Fruit fly (Drosophila melanogaster) whole organism, embryonic: Measurements from ENCODE around the gene Arl8.

Source experiments
- Adf1 ChIP-seq: fragments of 200-800 bp; sonication (Bioruptor generic); IDR thresholded peaks from 2 replicates; pipeline ENCODE4 v1.3.6; 2022; ENCODE audit warnings: missing biosample characterization, missing genetic modification characterization
- CG10147 ChIP-seq: fragments of 200-800 bp; sonication (Bioruptor generic); optimal IDR thresholded peaks from 2 replicates; lab custom pipeline; 2019; ENCODE audit warnings: missing biosample characterization, mild to moderate bottlenecking, missing genetic modification characterization, moderate library complexity
- CG10565 ChIP-seq: fragments of 200-800 bp; sonication (Bioruptor generic); optimal IDR thresholded peaks from 3 replicates; lab custom pipeline; 2016; ENCODE audit warnings: missing biosample characterization, mild to moderate bottlenecking, missing genetic modification characterization
- CG11456 ChIP-seq: fragments of 200-800 bp; sonication (Bioruptor generic); IDR thresholded peaks from 3 replicates; pipeline ENCODE4 v1.3.6; 2022; ENCODE audit warnings: missing biosample characterization, missing genetic modification characterization
- CG17359 ChIP-seq: fragments of 200-800 bp; sonication (Bioruptor generic); optimal IDR thresholded peaks from 3 replicates; lab custom pipeline; 2018; ENCODE audit warnings: missing biosample characterization, mild to moderate bottlenecking, missing genetic modification characterization, moderate library complexity
- CG2202 ChIP-seq: fragments of 200-800 bp; sonication (Bioruptor generic); optimal IDR thresholded peaks from 2 replicates; lab custom pipeline; 2018; ENCODE audit warnings: missing biosample characterization, mild to moderate bottlenecking, missing genetic modification characterization
- CG2875 ChIP-seq: fragments of 200-800 bp; sonication (Bioruptor generic); optimal IDR thresholded peaks from 2 replicates; lab custom pipeline; 2017; ENCODE audit warnings: missing biosample characterization, mild to moderate bottlenecking, missing genetic modification characterization, missing genetic modification reagents
- CG32532 ChIP-seq: fragments of 200-800 bp; sonication (Bioruptor generic); IDR thresholded peaks from 2 replicates; pipeline ENCODE4 v1.3.6; 2022; ENCODE audit warnings: missing biosample characterization, missing genetic modification characterization
- CG3407 ChIP-seq: fragments of 200-800 bp; sonication (Bioruptor generic); optimal IDR thresholded peaks from 2 replicates; lab custom pipeline; 2018; ENCODE audit warnings: missing biosample characterization, mild to moderate bottlenecking, missing genetic modification characterization
- CG3726 ChIP-seq: fragments of 200-800 bp; sonication (Bioruptor generic); IDR thresholded peaks from 3 replicates; pipeline ENCODE4, ENCODE4 v1.3.6; 2022; ENCODE audit warnings: missing biosample characterization, missing genetic modification characterization
- CG3995 ChIP-seq: fragments of 200-800 bp; sonication (Bioruptor generic); optimal IDR thresholded peaks from 3 replicates; lab custom pipeline; 2016; ENCODE audit warnings: missing biosample characterization, missing genetic modification characterization
- CG4404 ChIP-seq: fragments of 200-800 bp; sonication (Bioruptor generic); IDR thresholded peaks from 2 replicates; pipeline ENCODE4 v1.3.6; 2022; ENCODE audit warnings: missing biosample characterization, missing genetic modification characterization
- CG4854 ChIP-seq: fragments of 200-800 bp; sonication (Bioruptor generic); optimal IDR thresholded peaks from 2 replicates; lab custom pipeline; 2016; ENCODE audit warnings: missing biosample characterization, missing genetic modification characterization, inconsistent platforms
- CG6272 ChIP-seq: fragments of 200-800 bp; sonication (Bioruptor generic); IDR thresholded peaks from 2 replicates; pipeline ENCODE4 v1.3.6; 2022; ENCODE audit warnings: missing biosample characterization, missing genetic modification characterization
- CG7271 ChIP-seq: fragments of 200-800 bp; sonication (Bioruptor generic); optimal IDR thresholded peaks from 2 replicates; lab custom pipeline; 2018; ENCODE audit warnings: missing biosample characterization, mild to moderate bottlenecking, missing genetic modification characterization, moderate library complexity
- CG7745 ChIP-seq: fragments of 200-800 bp; sonication (Bioruptor generic); optimal IDR thresholded peaks from 2 replicates; lab custom pipeline; 2018; ENCODE audit warnings: missing biosample characterization, mild to moderate bottlenecking, missing genetic modification characterization, moderate library complexity
- CG8924 ChIP-seq: fragments of 200-800 bp; optimal IDR thresholded peaks from 3 replicates; lab custom pipeline; 2019; ENCODE audit warnings: missing biosample characterization, mild to moderate bottlenecking, missing genetic modification characterization, moderate library complexity
- CG9727 ChIP-seq: fragments of 200-800 bp; sonication (Bioruptor generic); optimal IDR thresholded peaks from 3 replicates; lab custom pipeline; 2017; ENCODE audit warnings: missing biosample characterization, mild to moderate bottlenecking, missing genetic modification characterization
- CG9797 ChIP-seq: fragments of 200-800 bp; sonication (Bioruptor generic); optimal IDR thresholded peaks from 3 replicates; lab custom pipeline; 2018; ENCODE audit warnings: missing biosample characterization, mild to moderate bottlenecking, missing genetic modification characterization
- CG9876 ChIP-seq: fragments of 200-800 bp; sonication (Bioruptor generic); optimal IDR thresholded peaks from 2 replicates; lab custom pipeline; 2016; ENCODE audit warnings: missing biosample characterization, missing genetic modification characterization
- CHES-1-like ChIP-seq: fragments of 200-800 bp; sonication (Bioruptor generic); optimal IDR thresholded peaks from 2 replicates; lab custom pipeline; 2016; ENCODE audit warnings: missing biosample characterization, missing genetic modification characterization
- CoRest ChIP-seq: fragments of 200-800 bp; sonication (Bioruptor generic); optimal IDR thresholded peaks from 3 replicates; lab custom pipeline; 2018; ENCODE audit warnings: missing biosample characterization, mild to moderate bottlenecking, missing genetic modification characterization, moderate library complexity
- Dfd ChIP-seq, 2 experiments: fragments of >200 bp; optimal IDR thresholded peaks; 2 replicates each; lab custom pipeline; 2017; ENCODE audit warnings: missing biosample characterization in 2 of 2, missing genetic modification characterization in 2 of 2
- Dll ChIP-seq: fragments of 200-800 bp; sonication (Bioruptor generic); IDR thresholded peaks from 4 replicates; pipeline ENCODE4 v1.3.6; 2022; ENCODE audit warnings: missing biosample characterization, missing genetic modification characterization; ENCODE audit not compliant: partially characterized antibody
- Fer2 ChIP-seq: fragments of 200-800 bp; sonication (Bioruptor generic); optimal IDR thresholded peaks from 2 replicates; lab custom pipeline; 2018; ENCODE audit warnings: missing biosample characterization, mild to moderate bottlenecking, missing genetic modification characterization, moderate library complexity
- Fer3 ChIP-seq: fragments of 200-800 bp; sonication (Bioruptor generic); optimal IDR thresholded peaks from 2 replicates; lab custom pipeline; 2018; ENCODE audit warnings: missing biosample characterization, mild to moderate bottlenecking, missing genetic modification characterization, moderate library complexity
- Kr ChIP-seq: fragments of 200-800 bp; sonication (Bioruptor generic); optimal IDR thresholded peaks from 2 replicates; lab custom pipeline; 2017; ENCODE audit warnings: missing biosample characterization, mild to moderate bottlenecking, missing genetic modification characterization
- Lpt ChIP-seq: fragments of >200 bp; optimal IDR thresholded peaks from 2 replicates; lab custom pipeline; 2018; ENCODE audit warnings: missing biosample characterization, missing genetic modification characterization
- Max ChIP-seq: fragments of 200-800 bp; sonication (Bioruptor generic); optimal IDR thresholded peaks from 2 replicates; lab custom pipeline; 2016; ENCODE audit warnings: missing biosample characterization, mild to moderate bottlenecking, missing genetic modification characterization
- Ptx1 ChIP-seq: fragments of 200-800 bp; sonication (Bioruptor generic); IDR thresholded peaks from 2 replicates; pipeline ENCODE4 v1.3.6; 2022; ENCODE audit warnings: missing biosample characterization, missing genetic modification characterization
- TFAM ChIP-seq: fragments of 200-800 bp; sonication (Bioruptor generic); optimal IDR thresholded peaks from 2 replicates; lab custom pipeline; 2017; ENCODE audit warnings: missing biosample characterization, missing genetic modification characterization, inconsistent platforms
- Taf1 ChIP-seq: fragments of 200-800 bp; sonication (Bioruptor generic); IDR thresholded peaks from 2 replicates; pipeline ENCODE4 v1.3.6; 2022; ENCODE audit warnings: missing biosample characterization, missing genetic modification characterization
- ab ChIP-seq: fragments of 200-800 bp; sonication (Bioruptor generic); optimal IDR thresholded peaks from 2 replicates; lab custom pipeline; 2016; ENCODE audit warnings: missing biosample characterization, missing genetic modification characterization
- amos ChIP-seq: fragments of 200-800 bp; sonication (Bioruptor generic); IDR thresholded peaks from 2 replicates; pipeline ENCODE4 v1.3.6; 2022; ENCODE audit warnings: missing biosample characterization, missing genetic modification characterization; ENCODE audit not compliant: partially characterized antibody
- ato ChIP-seq: fragments of 200-800 bp; sonication (Bioruptor generic); IDR thresholded peaks from 2 replicates; pipeline ENCODE4 v1.3.6; 2022; ENCODE audit warnings: missing biosample characterization, missing genetic modification characterization; ENCODE audit not compliant: partially characterized antibody
- btn ChIP-seq: fragments of 200-800 bp; sonication (Bioruptor generic); optimal IDR thresholded peaks from 2 replicates; lab custom pipeline; 2016; ENCODE audit warnings: missing biosample characterization, missing genetic modification characterization
- chinmo ChIP-seq: fragments of 200-800 bp; sonication (Bioruptor generic); IDR thresholded peaks from 4 replicates; pipeline ENCODE4 v1.3.6; 2022; ENCODE audit warnings: missing biosample characterization, missing genetic modification characterization; ENCODE audit not compliant: partially characterized antibody
- da ChIP-seq: fragments of 200-800 bp; sonication (Bioruptor generic); optimal IDR thresholded peaks from 2 replicates; lab custom pipeline; 2016; ENCODE audit warnings: missing biosample characterization, missing genetic modification characterization
- en ChIP-seq: fragments of 200-800 bp; sonication (Bioruptor generic); optimal IDR thresholded peaks from 2 replicates; lab custom pipeline; 2016; ENCODE audit warnings: missing biosample characterization, missing genetic modification characterization
- gce ChIP-seq: fragments of 200-800 bp; sonication (Bioruptor generic); IDR thresholded peaks from 3 replicates; pipeline ENCODE4 v1.3.6; 2022; ENCODE audit warnings: missing biosample characterization, missing genetic modification characterization
- lab ChIP-seq: fragments of 200-800 bp; sonication (Bioruptor generic); optimal IDR thresholded peaks from 3 replicates; lab custom pipeline; 2017; ENCODE audit warnings: missing biosample characterization, missing genetic modification characterization, mild to moderate bottlenecking, moderate library complexity, missing genetic modification reagents
- mam ChIP-seq: fragments of 200-800 bp; sonication (Bioruptor generic); optimal IDR thresholded peaks from 3 replicates; lab custom pipeline; 2016; ENCODE audit warnings: missing biosample characterization, missing genetic modification characterization
- mld ChIP-seq: fragments of 200-800 bp; sonication (Bioruptor generic); IDR thresholded peaks from 3 replicates; pipeline ENCODE4 v1.3.6; 2022; ENCODE audit warnings: missing biosample characterization, missing genetic modification characterization; ENCODE audit not compliant: partially characterized antibody
- pan ChIP-seq, 4 experiments: fragments of >200 bp in 3 of 4; fragments of 200-800 bp in 1 of 4; sonication (Bioruptor generic) in 1 of 4; optimal IDR thresholded peaks in 3 of 4; IDR thresholded peaks in 1 of 4; 2 replicates each; pipeline versions ENCODE4 v1.3.6 to Lab custom; 2017 to 2022; ENCODE audit warnings: missing biosample characterization in 2 of 4, missing genetic modification characterization in 2 of 4, mixed read lengths in 1 of 4
- repo ChIP-seq: fragments of 200-800 bp; sonication (Bioruptor generic); optimal IDR thresholded peaks from 2 replicates; lab custom pipeline; 2016; ENCODE audit warnings: missing biosample characterization, missing genetic modification characterization
- vfl ChIP-seq: fragments of 200-800 bp; sonication (Bioruptor generic); optimal IDR thresholded peaks from 2 replicates; lab custom pipeline; 2016; ENCODE audit warnings: missing biosample characterization, missing genetic modification characterization
- wek ChIP-seq: fragments of 200-800 bp; sonication (Bioruptor generic); optimal IDR thresholded peaks from 3 replicates; lab custom pipeline; 2018; ENCODE audit warnings: missing biosample characterization, mild to moderate bottlenecking, missing genetic modification characterization, moderate library complexity

Gene Arl8

DNA sequence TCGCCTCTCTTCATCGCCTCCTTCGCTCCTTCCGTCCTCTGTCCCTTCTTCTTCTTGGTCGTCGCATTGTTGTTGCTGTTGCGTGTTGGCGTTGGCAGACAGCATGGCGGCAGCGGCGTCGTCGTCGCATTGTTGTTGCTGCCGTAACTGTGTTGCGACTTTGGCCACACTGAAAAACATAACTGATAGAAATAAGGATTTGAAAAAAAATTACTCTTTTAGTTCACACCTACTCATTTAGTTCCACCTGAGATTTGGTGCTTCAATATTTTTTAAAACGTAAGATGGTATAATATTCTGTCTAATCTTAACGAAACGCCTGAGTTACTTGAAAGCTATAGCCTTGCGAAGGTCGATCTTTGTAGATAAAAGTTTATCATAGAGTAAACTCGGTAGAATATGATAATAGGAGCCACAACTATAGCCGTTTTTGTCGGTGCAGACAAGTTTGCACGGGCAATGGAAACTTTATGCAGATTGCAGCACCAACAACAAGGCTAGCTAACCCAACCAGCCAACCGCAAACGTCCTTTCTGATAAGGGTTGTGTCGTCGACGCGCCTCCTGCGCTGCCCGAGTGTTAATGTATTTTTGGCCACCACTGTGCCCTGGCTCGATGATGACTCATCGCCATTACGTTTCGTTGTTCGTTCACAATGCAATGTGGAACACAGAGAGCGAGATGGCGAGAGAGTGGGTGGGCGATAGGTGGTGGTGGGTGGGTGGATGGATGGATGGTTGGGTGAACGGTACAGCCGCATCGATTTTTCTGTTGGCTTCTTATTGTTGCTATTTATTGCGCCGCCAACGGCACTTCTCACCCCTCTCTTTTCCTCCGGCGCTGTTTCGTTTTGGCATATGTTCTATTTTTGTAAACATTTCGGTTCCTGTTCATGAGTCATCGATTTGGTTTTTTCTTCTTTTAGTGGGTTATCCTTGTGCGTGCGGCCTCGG, 13.2 kb upstream of the Arl8 start (continued):
- TF ChIP-seq wek (GFP tag; lab: Kevin White, UChicago): no peak
- TF ChIP-seq Adf1 (GFP tag; lab: Robert Waterston, UW): peak; percentile 49; the same call in 1 of the 2 replicates
- TF ChIP-seq ato (GFP tag; lab: Robert Waterston, UW): no peak
- TF ChIP-seq en (GFP tag; lab: Kevin White, UChicago): peak; percentile 62
- TF ChIP-seq CG11456: peak; percentile 12; the same call in 1 of the 3 replicates
- peak; percentile 45 for TF ChIP-seq repo (GFP tag; lab: Kevin White, UChicago)
- no peak for TF ChIP-seq CG7745 (tag; lab: Kevin White, UChicago)
- TF ChIP-seq Dfd (GFP tag; optimal IDR thresholded peaks at IDR 0.05; lab: Kevin White, UChicago): no peak
- no peak for TF ChIP-seq pan (optimal IDR thresholded peaks at IDR 0.05; lab: Kevin White, UChicago)
- peak in 1 of 2 experiments; percentile 46 for TF ChIP-seq pan (GFP tag; optimal IDR thresholded peaks at IDR 0.05 in 1 of 2, IDR thresholded peaks at IDR 0.05 in 1 of 2)
- no peak; the same call in 1 of the 2 replicates for TF ChIP-seq CG4404 (GFP tag; lab: Robert Waterston, UW)
- TF ChIP-seq CoRest: peak; percentile 88
- no peak for TF ChIP-seq CG7271 (tag; lab: Kevin White, UChicago)
- TF ChIP-seq CG6272 (GFP tag; lab: Robert Waterston, UW): 0 out of 2 replicates have a peak, but pooled peaks have one; percentile 24
- TF ChIP-seq da (GFP tag; lab: Kevin White, UChicago): no peak
- TF ChIP-seq CG10147 (GFP tag; lab: Kevin White, UChicago): peak; percentile 80
- peak; percentile 40 for TF ChIP-seq CG2202 (tag; lab: Kevin White, UChicago)
- peak; percentile 87 for TF ChIP-seq CHES-1-like
- no peak for TF ChIP-seq Kr (GFP tag; lab: Kevin White, UChicago)
- peak; percentile 65 for TF ChIP-seq Ptx1 (GFP tag; lab: Robert Waterston, UW)
- peak; percentile 87 for TF ChIP-seq CG9727 (GFP tag; lab: Kevin White, UChicago)
- TF ChIP-seq CG3407 (GFP tag; lab: Kevin White, UChicago): peak; percentile 71
- TF ChIP-seq chinmo (GFP tag; lab: Robert Waterston, UW): peak; percentile 69; the same call in 1 of the 4 replicates
- peak; percentile 51; the same call in 1 of the 2 replicates for TF ChIP-seq CG32532
- TF ChIP-seq gce (GFP tag; lab: Robert Waterston, UW): no peak
- TF ChIP-seq CG8924 (tag; lab: Kevin White, UChicago): peak; percentile 73
- peak; percentile 76 for TF ChIP-seq CG4854 (GFP tag; lab: Kevin White, UChicago)
- peak; percentile 61; the same call in 1 of the 3 replicates for TF ChIP-seq CG3726 (GFP tag; lab: Robert Waterston, UW)
- peak; percentile 66 for TF ChIP-seq Fer3 (tag; lab: Kevin White, UChicago)
- TF ChIP-seq mld (GFP tag; lab: Robert Waterston, UW): no peak
- peak; percentile 71 for TF ChIP-seq btn (GFP tag; lab: Kevin White, UChicago)
- TF ChIP-seq Taf1 (GFP tag; lab: Robert Waterston, UW): no peak
- peak; percentile 20 for TF ChIP-seq CG9797 (GFP tag; lab: Kevin White, UChicago)
- peak; percentile 70 for TF ChIP-seq CG9876
- no peak for TF ChIP-seq CG10565
- peak; percentile 10 for TF ChIP-seq TFAM (GFP tag; lab: Kevin White, UChicago)
- TF ChIP-seq CG3995 (GFP tag; lab: Kevin White, UChicago): no peak
- TF ChIP-seq lab (GFP tag; lab: Kevin White, UChicago): peak; percentile 80
- no peak for TF ChIP-seq Lpt (GFP tag; lab: Kevin White, UChicago)
- TF ChIP-seq Fer2 (tag; lab: Kevin White, UChicago): peak; percentile 19
- TF ChIP-seq vfl (GFP tag; lab: Kevin White, UChicago): peak; percentile 33
- no peak for TF ChIP-seq Dll (GFP tag; lab: Robert Waterston, UW)
- no peak for TF ChIP-seq amos (GFP tag; lab: Robert Waterston, UW)
- TF ChIP-seq CG17359 (tag; lab: Kevin White, UChicago): peak; percentile 82
- peak; percentile 75 for TF ChIP-seq mam (GFP tag; lab: Kevin White, UChicago)
- no peak for TF ChIP-seq ab
- TF ChIP-seq Max (GFP tag; lab: Kevin White, UChicago): peak; percentile 75
- peak; percentile 69 for TF ChIP-seq CG2875 (GFP tag; lab: Kevin White, UChicago)
